Worm (Caenorhabditis elegans) whole organism, young adult: ENCODE measurements around the gene K08E4.7.
A peak's percentile ranks its signal among the peaks of the same experiment; 100 is the strongest.

ENCODE experiments used
- B0261.1 ChIP-seq: sonication (generic microtip); optimal IDR thresholded peaks from 2 replicates; lab custom pipeline; 2016; ENCODE audit warnings: mild to moderate bottlenecking, missing genetic modification characterization, moderate library complexity, missing compliant biosample characterization
- F22D6.2 ChIP-seq: sonication (generic microtip); optimal IDR thresholded peaks from 2 replicates; lab custom pipeline; 2016; ENCODE audit warnings: mild to moderate bottlenecking, missing genetic modification characterization, missing compliant biosample characterization
- F49E8.2 ChIP-seq: sonication (generic microtip); optimal IDR thresholded peaks from 3 replicates; lab custom pipeline; 2017; ENCODE audit warnings: missing genetic modification characterization, mild to moderate bottlenecking, missing compliant biosample characterization, antibody characterized with exemption, moderate library complexity; ENCODE audit not compliant: insufficient read depth
- F52B5.7 ChIP-seq: sonication (generic microtip); optimal IDR thresholded peaks from 2 replicates; lab custom pipeline; 2016; ENCODE audit warnings: mild to moderate bottlenecking, missing genetic modification characterization, missing compliant biosample characterization
- K12H6.12 ChIP-seq: fragments of 200-800 bp; sonication (Bioruptor generic); optimal IDR thresholded peaks from 2 replicates; lab custom pipeline; 2018; ENCODE audit warnings: mild to moderate bottlenecking, missing genetic modification characterization, missing compliant biosample characterization
- T26A5.8 ChIP-seq: sonication (generic microtip); optimal IDR thresholded peaks from 2 replicates; lab custom pipeline; 2016; ENCODE audit warnings: missing genetic modification characterization, missing compliant biosample characterization
- Y53F4B.3 ChIP-seq: fragments of 200-800 bp; sonication (Bioruptor generic); IDR thresholded peaks from 2 replicates; pipeline ENCODE4 v1.3.6; 2022; ENCODE audit warnings: missing genetic modification reagents, missing genetic modification characterization, missing compliant biosample characterization
- Y53G8AR.9 ChIP-seq: fragments of 200-800 bp; sonication (Bioruptor generic); conservative IDR thresholded peaks from 2 replicates; pipeline ENCODE4 v1.3.6; 2022; ENCODE audit warnings: missing genetic modification reagents, missing genetic modification characterization, missing compliant biosample characterization
- Y56A3A.18 ChIP-seq: fragments of 200-800 bp; sonication (Bioruptor generic); IDR thresholded peaks from 2 replicates; pipeline ENCODE4 v1.3.6; 2022; ENCODE audit warnings: missing genetic modification reagents, missing genetic modification characterization, missing compliant biosample characterization
- Y79H2A.3 ChIP-seq: fragments of 200-800 bp; sonication (Bioruptor generic); conservative IDR thresholded peaks from 2 replicates; pipeline ENCODE4 v1.3.6; 2022; ENCODE audit warnings: missing genetic modification reagents, missing genetic modification characterization, missing compliant biosample characterization
- ZK185.1 ChIP-seq: sonication (generic microtip); optimal IDR thresholded peaks from 2 replicates; lab custom pipeline; 2016; ENCODE audit warnings: mild to moderate bottlenecking, missing genetic modification characterization, missing compliant biosample characterization; ENCODE audit not compliant: poor library complexity, severe bottlenecking
- ama-1 ChIP-seq, 3 experiments: fragments of 150-350 bp in 1 of 3; sonication (generic microtip) in 2 of 3; optimal IDR thresholded peaks; 2 replicates each; lab custom pipeline; 2014 to 2018; ENCODE audit warnings: missing biosample characterization in 2 of 3, missing genetic modification characterization in 2 of 3, missing genetic modification reagents in 2 of 3
- cebp-1 ChIP-seq, 2 experiments: fragments of 200-800 bp in 1 of 2; sonication (Bioruptor generic) in 1 of 2; sonication (generic microtip) in 1 of 2; IDR thresholded peaks in 1 of 2; optimal IDR thresholded peaks in 1 of 2; 2 replicates each; pipeline versions ENCODE4 v1.3.6 to Lab custom; 2017 to 2022; ENCODE audit warnings: missing compliant biosample characterization in 2 of 2, missing genetic modification characterization in 2 of 2, mild to moderate bottlenecking in 1 of 2, missing genetic modification reagents in 1 of 2, moderate library complexity in 1 of 2
- ceh-100 ChIP-seq: fragments of 200-800 bp; sonication (Bioruptor generic); IDR thresholded peaks from 2 replicates; pipeline ENCODE4 v1.3.6; 2022; ENCODE audit warnings: missing genetic modification reagents, missing genetic modification characterization, missing compliant biosample characterization
- ceh-27 ChIP-seq: fragments of 200-800 bp; sonication (Bioruptor generic); optimal IDR thresholded peaks from 2 replicates; lab custom pipeline; 2018; ENCODE audit warnings: mild to moderate bottlenecking, missing genetic modification characterization, moderate library complexity, missing compliant biosample characterization
- ceh-58 ChIP-seq: fragments of 200-800 bp; sonication (Bioruptor generic); IDR thresholded peaks from 2 replicates; pipeline ENCODE4 v1.3.6; 2022; ENCODE audit warnings: missing genetic modification characterization, missing compliant biosample characterization
- chd-7 ChIP-seq: sonication (generic microtip); optimal IDR thresholded peaks from 2 replicates; lab custom pipeline; 2016; ENCODE audit warnings: mild to moderate bottlenecking, missing genetic modification characterization, moderate library complexity, missing compliant biosample characterization
- dox-1 ChIP-seq: fragments of 200-800 bp; sonication (Bioruptor generic); IDR thresholded peaks from 2 replicates; pipeline ENCODE4 v1.3.6; 2022; ENCODE audit warnings: missing genetic modification reagents, missing genetic modification characterization, missing compliant biosample characterization
- egl-18 ChIP-seq: fragments of 200-800 bp; sonication (Bioruptor generic); IDR thresholded peaks from 2 replicates; pipeline ENCODE4 v1.3.6; 2022; ENCODE audit warnings: missing genetic modification reagents, missing genetic modification characterization, missing compliant biosample characterization
- egl-44 ChIP-seq: fragments of 200-800 bp; sonication (Bioruptor generic); IDR thresholded peaks from 2 replicates; pipeline ENCODE4 v1.3.6; 2022; ENCODE audit warnings: missing genetic modification reagents, missing genetic modification characterization, missing compliant biosample characterization
- ets-4 ChIP-seq: fragments of 200-800 bp; sonication (Bioruptor generic); optimal IDR thresholded peaks from 2 replicates; lab custom pipeline; 2018; ENCODE audit warnings: mild to moderate bottlenecking, missing genetic modification characterization, missing compliant biosample characterization
- hlh-12 ChIP-seq: sonication (generic microtip); optimal IDR thresholded peaks from 2 replicates; lab custom pipeline; 2016; ENCODE audit warnings: missing genetic modification characterization, missing compliant biosample characterization
- hsf-1 ChIP-seq: fragments of 200-800 bp; sonication (Bioruptor generic); IDR thresholded peaks from 2 replicates; pipeline ENCODE4 v1.3.6; 2022; ENCODE audit warnings: missing genetic modification reagents, missing genetic modification characterization, missing compliant biosample characterization
- lag-1 ChIP-seq: fragments of 200-800 bp; sonication (Bioruptor generic); IDR thresholded peaks from 2 replicates; pipeline ENCODE4 v1.3.6; 2022; ENCODE audit warnings: missing genetic modification reagents, missing genetic modification characterization, missing compliant biosample characterization
- let-607 ChIP-seq, 2 experiments: fragments of 200-800 bp in 1 of 2; sonication (Bioruptor generic) in 1 of 2; sonication (generic microtip) in 1 of 2; optimal IDR thresholded peaks; 2 replicates each; lab custom pipeline; 2016 to 2018; ENCODE audit warnings: mild to moderate bottlenecking in 2 of 2, missing compliant biosample characterization in 2 of 2, missing genetic modification characterization in 2 of 2, moderate library complexity in 2 of 2, missing genotype in 1 of 2
- lin-26 ChIP-seq: fragments of 200-800 bp; sonication (Bioruptor generic); IDR thresholded peaks from 2 replicates; pipeline ENCODE4 v1.3.6; 2022; ENCODE audit warnings: missing genetic modification reagents, missing genetic modification characterization, missing compliant biosample characterization
- lin-35 ChIP-seq, 3 experiments: fragments of 150-350 bp in 2 of 3; sonication (generic microtip) in 1 of 3; optimal IDR thresholded peaks; 2 replicates each; lab custom pipeline; 2014 to 2018; ENCODE audit warnings: missing biosample characterization in 3 of 3, missing genetic modification characterization in 3 of 3, missing genetic modification reagents in 3 of 3
- lin-54 ChIP-seq: fragments of 200-800 bp; sonication (Bioruptor generic); optimal IDR thresholded peaks from 2 replicates; lab custom pipeline; 2018; ENCODE audit warnings: mild to moderate bottlenecking, missing genetic modification characterization, missing compliant biosample characterization
- lsl-1 ChIP-seq: fragments of 200-800 bp; sonication (Bioruptor generic); optimal IDR thresholded peaks from 2 replicates; lab custom pipeline; 2018; ENCODE audit warnings: mild to moderate bottlenecking, missing genetic modification characterization, moderate library complexity, missing compliant biosample characterization
- madf-6 ChIP-seq: fragments of 200-800 bp; sonication (Bioruptor generic); IDR thresholded peaks from 2 replicates; pipeline ENCODE4 v1.3.6; 2022; ENCODE audit warnings: missing genetic modification reagents, missing genetic modification characterization, missing compliant biosample characterization
- mcd-1 ChIP-seq: fragments of 200-800 bp; sonication (Bioruptor generic); IDR thresholded peaks from 2 replicates; pipeline ENCODE4 v1.3.6; 2022; ENCODE audit warnings: missing genetic modification reagents, missing genetic modification characterization, missing compliant biosample characterization
- mel-28 ChIP-seq: sonication (generic microtip); optimal IDR thresholded peaks from 2 replicates; lab custom pipeline; 2016; ENCODE audit warnings: borderline replicate concordance, mild to moderate bottlenecking, missing genetic modification characterization, missing compliant biosample characterization
- mes-4 ChIP-seq: sonication (generic microtip); optimal IDR thresholded peaks from 2 replicates; lab custom pipeline; 2016; ENCODE audit warnings: missing genotype, missing genetic modification characterization, missing compliant biosample characterization
- mxl-1 ChIP-seq: sonication (generic microtip); optimal IDR thresholded peaks from 2 replicates; lab custom pipeline; 2016; ENCODE audit warnings: missing genetic modification characterization, missing compliant biosample characterization
- nfyb-1 ChIP-seq: fragments of 200-800 bp; sonication (Bioruptor generic); IDR thresholded peaks from 2 replicates; pipeline ENCODE4 v1.3.6; 2022; ENCODE audit warnings: missing genetic modification reagents, missing genetic modification characterization, missing compliant biosample characterization
- nhr-120 ChIP-seq: fragments of 200-800 bp; sonication (Bioruptor generic); IDR thresholded peaks from 2 replicates; pipeline ENCODE4 v1.3.6; 2022; ENCODE audit warnings: missing genetic modification characterization, missing compliant biosample characterization
- nhr-179 ChIP-seq: sonication (generic microtip); optimal IDR thresholded peaks from 2 replicates; lab custom pipeline; 2016; ENCODE audit warnings: mild to moderate bottlenecking, missing genetic modification characterization, missing compliant biosample characterization
- pbrm-1 ChIP-seq: fragments of 200-800 bp; sonication (Bioruptor generic); IDR thresholded peaks from 2 replicates; pipeline ENCODE4 v1.3.6; 2022; ENCODE audit warnings: missing genetic modification reagents, missing genetic modification characterization, missing compliant biosample characterization
- pha-4 ChIP-seq: fragments of 150-350 bp; sonication (generic microtip); optimal IDR thresholded peaks from 2 replicates; lab custom pipeline; 2014; ENCODE audit warnings: missing biosample characterization, missing genetic modification reagents, missing genetic modification characterization
- sdz-38 ChIP-seq: sonication (generic microtip); optimal IDR thresholded peaks from 2 replicates; lab custom pipeline; 2016; ENCODE audit warnings: missing genotype, missing genetic modification characterization, missing compliant biosample characterization
- snpc-3.4 ChIP-seq: sonication (generic microtip); optimal IDR thresholded peaks from 2 replicates; lab custom pipeline; 2017; ENCODE audit warnings: missing genetic modification characterization, mild to moderate bottlenecking, missing compliant biosample characterization, antibody characterized with exemption, moderate library complexity, missing genotype, missing genetic modification reagents
- sptf-2 ChIP-seq: fragments of 200-800 bp; sonication (Bioruptor generic); optimal IDR thresholded peaks from 2 replicates; lab custom pipeline; 2018; ENCODE audit warnings: mild to moderate bottlenecking, missing genetic modification characterization, missing compliant biosample characterization
- tbp1 ChIP-seq: fragments of 200-800 bp; sonication (Bioruptor generic); optimal IDR thresholded peaks from 2 replicates; lab custom pipeline; 2018; ENCODE audit warnings: mild to moderate bottlenecking, missing genetic modification characterization, missing compliant biosample characterization
- tlf-1 ChIP-seq: fragments of 200-800 bp; sonication (Bioruptor generic); optimal IDR thresholded peaks from 2 replicates; lab custom pipeline; 2018; ENCODE audit warnings: mild to moderate bottlenecking, missing genetic modification characterization, missing compliant biosample characterization
- unc-62 ChIP-seq: fragments of 150-350 bp; optimal IDR thresholded peaks from 2 replicates; lab custom pipeline; 2014; ENCODE audit warnings: missing biosample characterization, missing genetic modification reagents, missing genetic modification characterization
- zim-3 ChIP-seq: sonication (generic microtip); optimal IDR thresholded peaks from 2 replicates; lab custom pipeline; 2017; ENCODE audit warnings: mild to moderate bottlenecking, missing genetic modification characterization, moderate library complexity, missing compliant biosample characterization
- ztf-3 ChIP-seq: fragments of 200-800 bp; sonication (Bioruptor generic); optimal IDR thresholded peaks from 2 replicates; lab custom pipeline; 2018; ENCODE audit warnings: mild to moderate bottlenecking, missing genetic modification characterization, missing compliant biosample characterization

The K08E4.7 gene

ce11 chrIV:12086498-12086897 lies 10.9 kb downstream of the K08E4.7 start (continued):
- TF ChIP-seq pha-4 (tag; lab: Kevin White, UChicago) (no peak), lin-26 (GFP tag; lab: Robert Waterston, UW) (peak; percentile 98), sdz-38 (no peak), cebp-1 (GFP tag; IDR thresholded peaks at IDR 0.05; lab: Robert Waterston, UW) (no peak), cebp-1 (tag; optimal IDR thresholded peaks at IDR 0.05; lab: Kevin White, UChicago) (peak; percentile 79), egl-44 (GFP tag; lab: Robert Waterston, UW) (peak; percentile 81), lin-54 (GFP tag; lab: Kevin White, UChicago) (peak; percentile 87), sptf-2 (GFP tag; lab: Kevin White, UChicago) (peak; percentile 93), tbp1 (GFP tag; lab: Kevin White, UChicago) (peak; percentile 96), mcd-1 (GFP tag; lab: Robert Waterston, UW) (peak; percentile 83), madf-6 (GFP tag; lab: Robert Waterston, UW) (peak; percentile 74), mes-4 (tag; lab: Kevin White, UChicago) (peak; percentile 78), nhr-120 (GFP tag; lab: Robert Waterston, UW) (no peak), ZK185.1 (peak; percentile 92), tlf-1 (GFP tag; lab: Kevin White, UChicago) (peak; percentile 79), lsl-1 (GFP tag; lab: Kevin White, UChicago) (peak; percentile 76), dox-1 (peak; percentile 91), lag-1 (no peak), egl-18 (GFP tag; lab: Robert Waterston, UW) (peak; percentile 85), lin-35 (GFP tag; optimal IDR thresholded peaks at IDR 0.05; lab: Kevin White, UChicago) (peak in 2 of 3 experiments; percentile 4 to 13), hsf-1 (GFP tag; lab: Robert Waterston, UW) (peak; percentile 51; the same call in 1 of the 2 replicates), ceh-58 (GFP tag; lab: Robert Waterston, UW) (no peak), mxl-1 (peak; percentile 88), nhr-179 (tag; lab: Kevin White, UChicago) (no peak), F52B5.7 (tag; lab: Kevin White, UChicago) (peak; percentile 87), chd-7 (tag; lab: Kevin White, UChicago) (peak; percentile 91), mel-28 (tag; lab: Kevin White, UChicago) (no peak), Y53G8AR.9 (peak; percentile 68; the same call in 1 of the 2 replicates), nfyb-1 (peak; percentile 90), ets-4 (GFP tag; lab: Kevin White, UChicago) (peak; percentile 66), K12H6.12 (tag; lab: Kevin White, UChicago) (peak; percentile 66), ceh-100 (GFP tag; lab: Robert Waterston, UW) (peak; percentile 40; the same call in 1 of the 2 replicates), Y56A3A.18 (GFP tag; lab: Robert Waterston, UW) (peak; percentile 86), T26A5.8 (tag; lab: Kevin White, UChicago) (peak; percentile 76), snpc-3.4 (tag; lab: Kevin White, UChicago) (peak; percentile 67), let-607 (tag; optimal IDR thresholded peaks at IDR 0.05; lab: Kevin White, UChicago) (peak; percentile 63 to 65), F22D6.2 (peak; percentile 29), hlh-12 (tag; lab: Kevin White, UChicago) (peak; percentile 32), ama-1 (optimal IDR thresholded peaks at IDR 0.05; lab: Kevin White, UChicago) (no peak), ama-1 (GFP tag; optimal IDR thresholded peaks at IDR 0.05; lab: Kevin White, UChicago) (peak in 1 of 2 experiments; percentile 75), ceh-27 (GFP tag; lab: Kevin White, UChicago) (peak; percentile 86), F49E8.2 (tag; lab: Kevin White, UChicago) (peak; percentile 91), ztf-3 (GFP tag; lab: Kevin White, UChicago) (no peak), zim-3 (tag; lab: Kevin White, UChicago) (peak; percentile 61), Y79H2A.3 (GFP tag; lab: Robert Waterston, UW) (no peak), Y53F4B.3 (GFP tag; lab: Robert Waterston, UW) (peak; percentile 77; the same call in 1 of the 2 replicates), pbrm-1 (GFP tag; lab: Robert Waterston, UW) (peak; percentile 82), unc-62 (GFP tag; lab: Kevin White, UChicago) (no peak), B0261.1 (tag; lab: Kevin White, UChicago) (peak; percentile 91)
